Fruit fly (Drosophila melanogaster) whole organism, embryonic: Measurements from ENCODE around the gene CG2533.

Experiments used
- ATbp ChIP-seq: fragments of 200-800 bp; sonication (Bioruptor generic); optimal IDR thresholded peaks from 2 replicates; lab custom pipeline; 2017; ENCODE audit warnings: missing biosample characterization, mild to moderate bottlenecking, missing genetic modification characterization, missing genetic modification reagents
- BEAF-32 ChIP-seq: fragments of 200-800 bp; sonication (Bioruptor generic); optimal IDR thresholded peaks from 3 replicates; lab custom pipeline; 2017; ENCODE audit warnings: missing biosample characterization, missing genetic modification characterization, mild to moderate bottlenecking, moderate library complexity, missing genetic modification reagents
- CG11398 ChIP-seq: fragments of 200-800 bp; sonication (Bioruptor generic); optimal IDR thresholded peaks from 2 replicates; lab custom pipeline; 2016; ENCODE audit warnings: missing biosample characterization, missing genetic modification characterization
- CG12104 ChIP-seq: fragments of 200-800 bp; sonication (Bioruptor generic); optimal IDR thresholded peaks from 3 replicates; lab custom pipeline; 2016; ENCODE audit warnings: missing biosample characterization, missing genetic modification characterization
- CG12744 ChIP-seq: fragments of 200-800 bp; sonication (Bioruptor generic); optimal IDR thresholded peaks from 2 replicates; lab custom pipeline; 2016; ENCODE audit warnings: missing biosample characterization, missing genetic modification characterization
- CG14860 ChIP-seq: fragments of 200-800 bp; sonication (Bioruptor generic); IDR thresholded peaks from 3 replicates; pipeline ENCODE4 v1.3.6; 2022; ENCODE audit warnings: missing biosample characterization, missing genetic modification characterization; ENCODE audit not compliant: partially characterized antibody
- CG15011 ChIP-seq: fragments of 200-800 bp; sonication (Bioruptor generic); optimal IDR thresholded peaks from 3 replicates; lab custom pipeline; 2018; ENCODE audit warnings: missing biosample characterization, mild to moderate bottlenecking, missing genetic modification characterization
- CG15479 ChIP-seq: fragments of 200-800 bp; sonication (Bioruptor generic); optimal IDR thresholded peaks from 3 replicates; lab custom pipeline; 2019; ENCODE audit warnings: missing biosample characterization, mild to moderate bottlenecking, missing genetic modification characterization, moderate library complexity
- CG15601 ChIP-seq: fragments of 200-800 bp; sonication (Bioruptor generic); optimal IDR thresholded peaks from 3 replicates; lab custom pipeline; 2019; ENCODE audit warnings: missing biosample characterization, mild to moderate bottlenecking, missing genetic modification characterization, moderate library complexity
- CG2129 ChIP-seq: fragments of 200-800 bp; sonication (Bioruptor generic); IDR thresholded peaks from 2 replicates; pipeline ENCODE4 v1.3.6; 2022; ENCODE audit warnings: missing biosample characterization, missing genetic modification characterization; ENCODE audit not compliant: partially characterized antibody
- CG31441 ChIP-seq: fragments of 200-800 bp; sonication (Bioruptor generic); IDR thresholded peaks from 2 replicates; pipeline ENCODE4 v1.3.6; 2022; ENCODE audit warnings: missing biosample characterization, missing genetic modification characterization
- CG34422 ChIP-seq: fragments of 200-800 bp; sonication (Bioruptor generic); IDR thresholded peaks from 3 replicates; pipeline ENCODE4 v1.3.6; 2022; ENCODE audit warnings: missing biosample characterization, missing genetic modification characterization
- CG4282 ChIP-seq: fragments of 200-800 bp; sonication (Bioruptor generic); optimal IDR thresholded peaks from 2 replicates; lab custom pipeline; 2016; ENCODE audit warnings: missing biosample characterization, missing genetic modification characterization
- CG4730 ChIP-seq: fragments of 200-800 bp; sonication (Bioruptor generic); IDR thresholded peaks from 2 replicates; pipeline ENCODE4 v1.3.6; 2022; ENCODE audit warnings: missing biosample characterization, missing genetic modification characterization
- CG6175 ChIP-seq: fragments of 200-800 bp; sonication (Bioruptor generic); IDR thresholded peaks from 3 replicates; pipeline ENCODE4 v1.3.6; 2022; ENCODE audit warnings: missing biosample characterization, missing genetic modification characterization
- CG6654 ChIP-seq: fragments of 200-800 bp; sonication (Bioruptor generic); optimal IDR thresholded peaks from 2 replicates; lab custom pipeline; 2017; ENCODE audit warnings: missing biosample characterization, mild to moderate bottlenecking, missing genetic modification characterization
- CG6765 ChIP-seq: fragments of 200-800 bp; sonication (Bioruptor generic); optimal IDR thresholded peaks from 3 replicates; lab custom pipeline; 2017; ENCODE audit warnings: missing biosample characterization, mild to moderate bottlenecking, missing genetic modification characterization
- CG9609 ChIP-seq: fragments of 200-800 bp; sonication (Bioruptor generic); optimal IDR thresholded peaks from 3 replicates; lab custom pipeline; 2016; ENCODE audit warnings: missing biosample characterization, missing genetic modification characterization
- CoRest ChIP-seq: fragments of 200-800 bp; sonication (Bioruptor generic); optimal IDR thresholded peaks from 3 replicates; lab custom pipeline; 2018; ENCODE audit warnings: missing biosample characterization, mild to moderate bottlenecking, missing genetic modification characterization, moderate library complexity
- Dek ChIP-seq: fragments of 200-800 bp; sonication (Bioruptor generic); optimal IDR thresholded peaks from 3 replicates; lab custom pipeline; 2019; ENCODE audit warnings: missing biosample characterization, mild to moderate bottlenecking, missing genetic modification characterization, moderate library complexity
- Doc3 ChIP-seq: fragments of 200-800 bp; sonication (Bioruptor generic); IDR thresholded peaks from 3 replicates; pipeline ENCODE4 v1.3.6; 2022; ENCODE audit warnings: missing biosample characterization, missing genetic modification characterization; ENCODE audit not compliant: partially characterized antibody
- Fer1 ChIP-seq: fragments of 200-800 bp; sonication (Bioruptor generic); optimal IDR thresholded peaks from 2 replicates; lab custom pipeline; 2017; ENCODE audit warnings: missing biosample characterization, mild to moderate bottlenecking, missing genetic modification characterization
- HHEX ChIP-seq: fragments of 200-800 bp; sonication (Bioruptor generic); optimal IDR thresholded peaks from 3 replicates; lab custom pipeline; 2017; ENCODE audit warnings: missing biosample characterization, mild to moderate bottlenecking, missing genetic modification characterization, missing genetic modification reagents
- HLH54F ChIP-seq: fragments of 200-800 bp; sonication (Bioruptor generic); optimal IDR thresholded peaks from 3 replicates; lab custom pipeline; 2016; ENCODE audit warnings: missing biosample characterization, missing genetic modification characterization
- HLHmδ ChIP-seq: fragments of 200-800 bp; sonication (Bioruptor generic); optimal IDR thresholded peaks from 2 replicates; lab custom pipeline; 2018; ENCODE audit warnings: missing biosample characterization, mild to moderate bottlenecking, missing genetic modification characterization, moderate library complexity
- Hr51 ChIP-seq, 2 experiments: fragments of 200-800 bp; sonication (Bioruptor generic); optimal IDR thresholded peaks; 2 replicates in 1 of 2; 3 replicates in 1 of 2; lab custom pipeline; 2016 to 2018; ENCODE audit warnings: missing biosample characterization in 2 of 2, missing genetic modification characterization in 2 of 2, mild to moderate bottlenecking in 1 of 2, moderate library complexity in 1 of 2
- MTF-1 ChIP-seq: fragments of 200-800 bp; sonication (Bioruptor generic); optimal IDR thresholded peaks from 2 replicates; lab custom pipeline; 2018; ENCODE audit warnings: missing biosample characterization, mild to moderate bottlenecking, missing genetic modification characterization, borderline replicate concordance
- Vsx1 ChIP-seq: fragments of 200-800 bp; sonication (Bioruptor generic); optimal IDR thresholded peaks from 2 replicates; lab custom pipeline; 2017; ENCODE audit warnings: missing biosample characterization, mild to moderate bottlenecking, missing genetic modification characterization, missing genetic modification reagents
- Xbp1 ChIP-seq: fragments of 200-800 bp; sonication (Bioruptor generic); optimal IDR thresholded peaks from 3 replicates; lab custom pipeline; 2016; ENCODE audit warnings: missing biosample characterization, mild to moderate bottlenecking, missing genetic modification characterization
- Xrp1 ChIP-seq: fragments of 200-800 bp; sonication (Bioruptor generic); IDR thresholded peaks from 2 replicates; pipeline ENCODE4 v1.3.6; 2022; ENCODE audit warnings: missing biosample characterization, missing genetic modification characterization
- al ChIP-seq: fragments of 200-800 bp; sonication (Bioruptor generic); IDR thresholded peaks from 2 replicates; pipeline ENCODE4 v1.3.6; 2022; ENCODE audit warnings: missing biosample characterization, missing genetic modification characterization
- bbx ChIP-seq: fragments of 200-800 bp; sonication (Bioruptor generic); IDR thresholded peaks from 2 replicates; pipeline ENCODE4 v1.3.6; 2022; ENCODE audit warnings: missing biosample characterization, missing genetic modification characterization; ENCODE audit not compliant: partially characterized antibody
- bcd ChIP-seq: fragments of 200-800 bp; sonication (Bioruptor generic); optimal IDR thresholded peaks from 2 replicates; lab custom pipeline; 2017; ENCODE audit warnings: missing biosample characterization, mild to moderate bottlenecking, missing genetic modification characterization
- bigmax ChIP-seq: fragments of 200-800 bp; sonication (Bioruptor generic); optimal IDR thresholded peaks from 2 replicates; lab custom pipeline; 2018; ENCODE audit warnings: missing biosample characterization, mild to moderate bottlenecking, missing genetic modification characterization
- chm ChIP-seq: fragments of 200-800 bp; sonication (Bioruptor generic); IDR thresholded peaks from 2 replicates; pipeline ENCODE4 v1.3.6; 2022; ENCODE audit warnings: missing biosample characterization, missing genetic modification characterization
- crol ChIP-seq: fragments of 200-800 bp; sonication (Bioruptor generic); IDR thresholded peaks from 2 replicates; pipeline ENCODE4 v1.3.6; 2022; ENCODE audit warnings: missing biosample characterization, missing genetic modification characterization
- da ChIP-seq: fragments of 200-800 bp; sonication (Bioruptor generic); optimal IDR thresholded peaks from 2 replicates; lab custom pipeline; 2016; ENCODE audit warnings: missing biosample characterization, missing genetic modification characterization
- fu2 ChIP-seq: fragments of 200-800 bp; sonication (Bioruptor generic); optimal IDR thresholded peaks from 2 replicates; lab custom pipeline; 2016; ENCODE audit warnings: missing biosample characterization, missing genetic modification characterization
- grn ChIP-seq: fragments of 200-800 bp; sonication (Bioruptor generic); optimal IDR thresholded peaks from 3 replicates; lab custom pipeline; 2017; ENCODE audit warnings: missing biosample characterization, missing genetic modification characterization
- gsb-n ChIP-seq: fragments of 200-800 bp; sonication (Bioruptor generic); optimal IDR thresholded peaks from 3 replicates; lab custom pipeline; 2018; ENCODE audit warnings: missing biosample characterization, mild to moderate bottlenecking, missing genetic modification characterization
- pan ChIP-seq, 4 experiments: fragments of >200 bp in 3 of 4; fragments of 200-800 bp in 1 of 4; sonication (Bioruptor generic) in 1 of 4; optimal IDR thresholded peaks in 3 of 4; IDR thresholded peaks in 1 of 4; 2 replicates each; pipeline versions ENCODE4 v1.3.6 to Lab custom; 2017 to 2022; ENCODE audit warnings: missing biosample characterization in 2 of 4, missing genetic modification characterization in 2 of 4, mixed read lengths in 1 of 4
- psq ChIP-seq: fragments of 200-800 bp; sonication (Bioruptor generic); optimal IDR thresholded peaks from 2 replicates; lab custom pipeline; 2017; ENCODE audit warnings: missing biosample characterization, missing genetic modification characterization
- sens ChIP-seq: fragments of 200-800 bp; sonication (Bioruptor generic); peaks from one replicate; lab custom pipeline; 2016; ENCODE audit warnings: missing biosample characterization, missing genetic modification characterization
- twi ChIP-seq: fragments of 200-800 bp; optimal IDR thresholded peaks from 2 replicates; lab custom pipeline; 2019; ENCODE audit warnings: missing biosample characterization, mild to moderate bottlenecking, missing genetic modification characterization, moderate library complexity
- unc-4 ChIP-seq: fragments of 200-800 bp; sonication (Bioruptor generic); IDR thresholded peaks from 2 replicates; pipeline ENCODE4 v1.3.6; 2022; ENCODE audit warnings: missing biosample characterization, missing genetic modification characterization; ENCODE audit not compliant: partially characterized antibody
- unpg ChIP-seq: fragments of 200-800 bp; sonication (Bioruptor generic); optimal IDR thresholded peaks from 3 replicates; lab custom pipeline; 2018; ENCODE audit warnings: missing biosample characterization, mild to moderate bottlenecking, missing genetic modification characterization, moderate library complexity
- vvl ChIP-seq: fragments of 200-800 bp; sonication (Bioruptor generic); IDR thresholded peaks from 2 replicates; pipeline ENCODE4 v1.3.6; 2022; ENCODE audit warnings: missing biosample characterization, missing genetic modification characterization

Gene CG2533

dm6 chrX:11621866-11622648 lies 18.1 kb upstream of the CG2533 start, which contains the start of gene Ptp10D (continued):
- TF ChIP-seq CG6654, result no peak
- TF ChIP-seq bcd, result no peak
- TF ChIP-seq chm (GFP tag; lab: Robert Waterston, UW), result peak; percentile 73
- TF ChIP-seq CG2129 (GFP tag; lab: Robert Waterston, UW), result 0 out of 2 replicates have a peak, but pooled peaks have one; percentile 14
- TF ChIP-seq gsb-n (tag; lab: Kevin White, UChicago), result peak; percentile 33
- TF ChIP-seq CG4730 (GFP tag; lab: Robert Waterston, UW), result no peak
- TF ChIP-seq al (GFP tag; lab: Robert Waterston, UW), result no peak
- no peak for TF ChIP-seq psq
- TF ChIP-seq unc-4 (GFP tag; lab: Robert Waterston, UW), result peak; percentile 83
- TF ChIP-seq BEAF-32, result peak; percentile 89
- no peak for TF ChIP-seq CG11398 (GFP tag; lab: Kevin White, UChicago)
- TF ChIP-seq bigmax (GFP tag; lab: Kevin White, UChicago), result no peak
- TF ChIP-seq grn (GFP tag; lab: Kevin White, UChicago), result peak; percentile 57
- TF ChIP-seq CG15601 (tag; lab: Kevin White, UChicago), result no peak
- TF ChIP-seq unpg (GFP tag; lab: Kevin White, UChicago), result peak; percentile 1
- no peak for TF ChIP-seq fu2 (GFP tag; lab: Kevin White, UChicago)
- peak; percentile 30 for TF ChIP-seq Fer1 (GFP tag; lab: Kevin White, UChicago)
- TF ChIP-seq da (GFP tag; lab: Kevin White, UChicago), result no peak
- no peak for TF ChIP-seq pan (optimal IDR thresholded peaks at IDR 0.05; lab: Kevin White, UChicago)
- peak in 1 of 2 experiments; percentile 16 for TF ChIP-seq pan (GFP tag; optimal IDR thresholded peaks at IDR 0.05 in 1 of 2, IDR thresholded peaks at IDR 0.05 in 1 of 2)
- no peak for TF ChIP-seq CG15479 (GFP tag; lab: Kevin White, UChicago)
- TF ChIP-seq CG6175, result peak; percentile 49; the same call in 2 of the 3 replicates
- TF ChIP-seq HLHmδ (GFP tag; lab: Kevin White, UChicago), result peak; percentile 69
- TF ChIP-seq CG4282 (GFP tag; lab: Kevin White, UChicago), result peak; percentile 26
- TF ChIP-seq CG34422 (GFP tag; lab: Robert Waterston, UW), result peak; percentile 38; the same call in 1 of the 3 replicates
- peak; percentile 19 for TF ChIP-seq Dek (tag; lab: Kevin White, UChicago)
- no peak for TF ChIP-seq CG31441 (GFP tag; lab: Robert Waterston, UW)
- peak; percentile 94 for TF ChIP-seq bbx (GFP tag; lab: Robert Waterston, UW)
- TF ChIP-seq crol (GFP tag; lab: Robert Waterston, UW), result peak; percentile 13; the same call in 1 of the 2 replicates
- TF ChIP-seq Doc3 (GFP tag; lab: Robert Waterston, UW), result peak; percentile 72; the same call in 2 of the 3 replicates
- no peak for TF ChIP-seq CG12744 (GFP tag; lab: Kevin White, UChicago)
- peak; percentile 8 for TF ChIP-seq ATbp (GFP tag; lab: Kevin White, UChicago)
- peak; percentile 77 for TF ChIP-seq CG14860 (GFP tag; lab: Robert Waterston, UW)
- no peak for TF ChIP-seq Xbp1 (GFP tag; lab: Kevin White, UChicago)
- no peak for TF ChIP-seq CG12104 (GFP tag; lab: Kevin White, UChicago)
- peak; percentile 84 for TF ChIP-seq sens (GFP tag; lab: Kevin White, UChicago)
- TF ChIP-seq CG6765 (GFP tag; lab: Kevin White, UChicago), result peak; percentile 26
- no peak for TF ChIP-seq CG15011 (GFP tag; lab: Kevin White, UChicago)
- no peak for TF ChIP-seq HLH54F (GFP tag; lab: Kevin White, UChicago)
- peak; percentile 51 for TF ChIP-seq vvl (GFP tag; lab: Robert Waterston, UW)
- no peak for TF ChIP-seq MTF-1 (GFP tag; lab: Kevin White, UChicago)
- no peak for TF ChIP-seq CG9609
- no peak for TF ChIP-seq CoRest
- TF ChIP-seq Vsx1 (GFP tag; lab: Kevin White, UChicago), result no peak
- TF ChIP-seq Xrp1 (GFP tag; lab: Robert Waterston, UW), result no peak
- TF ChIP-seq twi (tag; lab: Kevin White, UChicago), result no peak
- peak in 1 of 2 experiments; percentile 3 for TF ChIP-seq Hr51 (GFP tag; optimal IDR thresholded peaks at IDR 0.05; lab: Kevin White, UChicago)
- TF ChIP-seq HHEX (GFP tag; lab: Kevin White, UChicago), result no peak
